Worm (Caenorhabditis elegans): ENCODE measurements around the gene T08H10.3.
A peak's percentile ranks its signal among the peaks of the same experiment; 100 is the strongest.

Gene T08H10.3

ce11 chrV:4507129-4507528, 36.0 kb downstream of the T08H10.3 start:
- TF ChIP-seq efl-1 (optimal IDR thresholded peaks at IDR 0.05) (no peak), efl-1 (GFP tag; optimal IDR thresholded peaks at IDR 0.05 in 1 of 2) (peak in 1 of 2 experiments; percentile 91), ztf-4 (tag; optimal IDR thresholded peaks at IDR 0.05) (no peak)

ce11 chrV:4507836-4508462, 36.8 kb downstream of the T08H10.3 start:
- TF ChIP-seq grh-1 (GFP tag; IDR thresholded peaks at IDR 0.05) (no peak), alr-1 (tag; optimal IDR thresholded peaks at IDR 0.05; ENCODE audit: borderline replicate concordance) (no peak), hlh-17 (GFP tag; optimal IDR thresholded peaks at IDR 0.05; ENCODE audit: borderline replicate concordance) (no peak), fkh-8 (tag; optimal IDR thresholded peaks at IDR 0.05) (no peak), rnt-1 (tag; optimal IDR thresholded peaks at IDR 0.05) (peak; percentile 88), zag-1 (tag; optimal IDR thresholded peaks at IDR 0.05) (no peak), lin-13 (GFP tag; optimal IDR thresholded peaks at IDR 0.05) (peak; percentile 36), ama-1 (optimal IDR thresholded peaks at IDR 0.05) (peak; percentile 2), snu-23 (GFP tag; optimal IDR thresholded peaks at IDR 0.05) (peak; percentile 84), vab-15 (tag; optimal IDR thresholded peaks at IDR 0.05) (peak; percentile 68), unc-86 (tag; optimal IDR thresholded peaks at IDR 0.05) (peak; percentile 62), nhr-84 (tag; optimal IDR thresholded peaks at IDR 0.05) (no peak), nhr-20 (tag; optimal IDR thresholded peaks at IDR 0.05) (peak; percentile 80), lin-14 (GFP tag; optimal IDR thresholded peaks at IDR 0.05) (peak; percentile 97), efl-3 (GFP tag; optimal IDR thresholded peaks at IDR 0.05) (no peak), lin-39 (tag; optimal IDR thresholded peaks at IDR 0.05) (peak; percentile 92), ceh-63 (GFP tag; optimal IDR thresholded peaks at IDR 0.05) (no peak), nhr-76 (tag; optimal IDR thresholded peaks at IDR 0.05) (no peak), ztf-11 (tag; optimal IDR thresholded peaks at IDR 0.05) (peak in 1 of 2 experiments; percentile 77), swsn-7 (tag; optimal IDR thresholded peaks at IDR 0.05) (peak; percentile 74), skn-1 (tag; optimal IDR thresholded peaks at IDR 0.05) (no peak), lsy-2 (tag; optimal IDR thresholded peaks at IDR 0.05) (peak; percentile 92 to 97), ceh-90 (tag; optimal IDR thresholded peaks at IDR 0.05) (no peak), ceh-88 (GFP tag; IDR thresholded peaks at IDR 0.05) (no peak), mdl-1 (tag; optimal IDR thresholded peaks at IDR 0.05) (peak in 1 of 2 experiments; percentile 59), jun-1 (tag; optimal IDR thresholded peaks at IDR 0.05) (peak; percentile 50), pag-3 (tag; optimal IDR thresholded peaks at IDR 0.05; ENCODE audit: borderline replicate concordance, insufficient read depth) (peak; percentile 81), nhr-47 (tag; optimal IDR thresholded peaks at IDR 0.05) (peak; percentile 74), egl-13 (tag; optimal IDR thresholded peaks at IDR 0.05) (peak; percentile 72), unc-130 (tag; optimal IDR thresholded peaks at IDR 0.05) (peak; percentile 37), unc-98 (GFP tag; IDR thresholded peaks at IDR 0.05) (no peak), nhr-11 (tag; optimal IDR thresholded peaks at IDR 0.05) (no peak), hlh-4 (tag; optimal IDR thresholded peaks at IDR 0.05) (no peak), sptf-1 (tag; optimal IDR thresholded peaks at IDR 0.05) (no peak), nhr-237 (tag; optimal IDR thresholded peaks at IDR 0.05) (no peak), ces-1 (GFP tag; optimal IDR thresholded peaks at IDR 0.05) (no peak), sox-4 (tag; optimal IDR thresholded peaks at IDR 0.05) (no peak), lir-3 (tag; optimal IDR thresholded peaks at IDR 0.05; ENCODE audit: poor library complexity) (no peak), tbx-2 (tag; optimal IDR thresholded peaks at IDR 0.05) (peak; percentile 74), pqm-1 (tag; optimal IDR thresholded peaks at IDR 0.05) (no peak), hpl-2 (GFP tag; optimal IDR thresholded peaks at IDR 0.05) (no peak), unc-62 (GFP tag; optimal IDR thresholded peaks at IDR 0.05) (peak; percentile 97), C04F5.9 (tag; optimal IDR thresholded peaks at IDR 0.05) (no peak), dpl-1 (GFP tag; optimal IDR thresholded peaks at IDR 0.05) (peak; percentile 2 to 50 (median 36)), elt-3 (tag; optimal IDR thresholded peaks at IDR 0.05) (peak in 4 of 6 experiments; percentile 18 to 56 (median 39)), aly-2 (tag; optimal IDR thresholded peaks at IDR 0.05) (peak; percentile 42), sup-37 (GFP tag; optimal IDR thresholded peaks at IDR 0.05) (peak; percentile 24), ceh-8 (GFP tag; optimal IDR thresholded peaks at IDR 0.05) (peak; percentile 39)
